Fruit fly (Drosophila melanogaster) whole organism, embryonic: ENCODE results near the gene TBC1D16.

ENCODE experiments used
- ATbp ChIP-seq: fragments of 200-800 bp; sonication (Bioruptor generic); optimal IDR thresholded peaks from 2 replicates; lab custom pipeline; 2017; ENCODE audit warnings: missing biosample characterization, mild to moderate bottlenecking, missing genetic modification characterization, missing genetic modification reagents
- CG10267 ChIP-seq: fragments of 200-800 bp; sonication (Bioruptor generic); optimal IDR thresholded peaks from 2 replicates; lab custom pipeline; 2018; ENCODE audit warnings: missing biosample characterization, mild to moderate bottlenecking, missing genetic modification characterization, moderate library complexity
- CG10366 ChIP-seq: fragments of 200-800 bp; sonication (Bioruptor generic); IDR thresholded peaks from 2 replicates; pipeline ENCODE4 v1.3.6; 2022; ENCODE audit warnings: missing biosample characterization, missing genetic modification characterization
- CG10565 ChIP-seq: fragments of 200-800 bp; sonication (Bioruptor generic); optimal IDR thresholded peaks from 3 replicates; lab custom pipeline; 2016; ENCODE audit warnings: missing biosample characterization, mild to moderate bottlenecking, missing genetic modification characterization
- CG11093 ChIP-seq: fragments of 200-800 bp; sonication (Bioruptor generic); IDR thresholded peaks from 3 replicates; pipeline ENCODE4 v1.3.6; 2022; ENCODE audit warnings: missing biosample characterization, missing genetic modification characterization
- CG11247 ChIP-seq: fragments of 200-800 bp; sonication (Bioruptor generic); IDR thresholded peaks from 2 replicates; pipeline ENCODE4 v1.3.6; 2022; ENCODE audit warnings: missing biosample characterization, missing genetic modification characterization
- CG11695 ChIP-seq: fragments of 200-800 bp; sonication (Bioruptor generic); IDR thresholded peaks from 3 replicates; pipeline ENCODE4 v1.3.6; 2022; ENCODE audit warnings: missing biosample characterization, missing genetic modification characterization
- CG14050 ChIP-seq: fragments of 200-800 bp; sonication (Bioruptor generic); IDR thresholded peaks from 3 replicates; pipeline ENCODE4 v1.3.6; 2022; ENCODE audit warnings: missing biosample characterization, missing genetic modification characterization
- CG14860 ChIP-seq: fragments of 200-800 bp; sonication (Bioruptor generic); IDR thresholded peaks from 3 replicates; pipeline ENCODE4 v1.3.6; 2022; ENCODE audit warnings: missing biosample characterization, missing genetic modification characterization; ENCODE audit not compliant: partially characterized antibody
- CG2120 ChIP-seq: fragments of 200-800 bp; sonication (Bioruptor generic); optimal IDR thresholded peaks from 3 replicates; lab custom pipeline; 2016; ENCODE audit warnings: missing biosample characterization, missing genetic modification characterization
- CG2875 ChIP-seq: fragments of 200-800 bp; sonication (Bioruptor generic); optimal IDR thresholded peaks from 2 replicates; lab custom pipeline; 2017; ENCODE audit warnings: missing biosample characterization, mild to moderate bottlenecking, missing genetic modification characterization, missing genetic modification reagents
- CG3065 ChIP-seq: fragments of 200-800 bp; sonication (Bioruptor generic); optimal IDR thresholded peaks from 2 replicates; lab custom pipeline; 2016; ENCODE audit warnings: missing biosample characterization, missing genetic modification characterization
- CG31365 ChIP-seq: fragments of 200-800 bp; sonication (Bioruptor generic); optimal IDR thresholded peaks from 2 replicates; lab custom pipeline; 2018; ENCODE audit warnings: missing biosample characterization, mild to moderate bottlenecking, missing genetic modification characterization
- CG3163 ChIP-seq: fragments of 200-800 bp; sonication (Bioruptor generic); optimal IDR thresholded peaks from 3 replicates; lab custom pipeline; 2016; ENCODE audit warnings: missing biosample characterization, missing genetic modification characterization
- CG32772 ChIP-seq: fragments of 200-800 bp; sonication (Bioruptor generic); IDR thresholded peaks from 2 replicates; pipeline ENCODE4 v1.3.6; 2022; ENCODE audit warnings: missing biosample characterization, missing genetic modification characterization
- CG3726 ChIP-seq: fragments of 200-800 bp; sonication (Bioruptor generic); IDR thresholded peaks from 3 replicates; pipeline ENCODE4, ENCODE4 v1.3.6; 2022; ENCODE audit warnings: missing biosample characterization, missing genetic modification characterization
- CG5180 ChIP-seq: fragments of 200-800 bp; sonication (Bioruptor generic); optimal IDR thresholded peaks from 3 replicates; lab custom pipeline; 2017; ENCODE audit warnings: missing biosample characterization, missing genetic modification characterization, mild to moderate bottlenecking, moderate library complexity, missing genetic modification reagents
- CG5953 ChIP-seq: fragments of 200-800 bp; sonication (Bioruptor generic); IDR thresholded peaks from 2 replicates; pipeline ENCODE4 v1.3.6; 2022; ENCODE audit warnings: missing biosample characterization, missing genetic modification characterization
- CG6272 ChIP-seq: fragments of 200-800 bp; sonication (Bioruptor generic); IDR thresholded peaks from 2 replicates; pipeline ENCODE4 v1.3.6; 2022; ENCODE audit warnings: missing biosample characterization, missing genetic modification characterization
- CG6689 ChIP-seq: fragments of 200-800 bp; sonication (Bioruptor generic); IDR thresholded peaks from 2 replicates; pipeline ENCODE4 v1.3.6; 2022; ENCODE audit warnings: missing biosample characterization, missing genetic modification characterization
- CG6765 ChIP-seq: fragments of 200-800 bp; sonication (Bioruptor generic); optimal IDR thresholded peaks from 3 replicates; lab custom pipeline; 2017; ENCODE audit warnings: missing biosample characterization, mild to moderate bottlenecking, missing genetic modification characterization
- CG7786 ChIP-seq: fragments of 200-800 bp; sonication (Bioruptor generic); optimal IDR thresholded peaks from 2 replicates; lab custom pipeline; 2016; ENCODE audit warnings: missing biosample characterization, missing genetic modification characterization
- CG7928 ChIP-seq: fragments of 200-800 bp; sonication (Bioruptor generic); optimal IDR thresholded peaks from 2 replicates; lab custom pipeline; 2017; ENCODE audit warnings: missing biosample characterization, mild to moderate bottlenecking, missing genetic modification characterization
- CG7963 ChIP-seq: fragments of 200-800 bp; sonication (Bioruptor generic); IDR thresholded peaks from 3 replicates; pipeline ENCODE4 v1.3.6; 2022; ENCODE audit warnings: missing biosample characterization, missing genetic modification characterization; ENCODE audit not compliant: partially characterized antibody
- D19B ChIP-seq: fragments of 200-800 bp; sonication (Bioruptor generic); optimal IDR thresholded peaks from 2 replicates; lab custom pipeline; 2017; ENCODE audit warnings: missing biosample characterization, mild to moderate bottlenecking, missing genetic modification characterization
- Dad ChIP-seq: fragments of 200-800 bp; sonication (Bioruptor generic); optimal IDR thresholded peaks from 3 replicates; lab custom pipeline; 2016; ENCODE audit warnings: missing biosample characterization, missing genetic modification characterization
- Doc3 ChIP-seq: fragments of 200-800 bp; sonication (Bioruptor generic); IDR thresholded peaks from 3 replicates; pipeline ENCODE4 v1.3.6; 2022; ENCODE audit warnings: missing biosample characterization, missing genetic modification characterization; ENCODE audit not compliant: partially characterized antibody
- Drgx ChIP-seq: fragments of 200-800 bp; sonication (Bioruptor generic); IDR thresholded peaks from 2 replicates; pipeline ENCODE4 v1.3.6; 2022; ENCODE audit warnings: missing biosample characterization, missing genetic modification characterization
- HLH54F ChIP-seq: fragments of 200-800 bp; sonication (Bioruptor generic); optimal IDR thresholded peaks from 3 replicates; lab custom pipeline; 2016; ENCODE audit warnings: missing biosample characterization, missing genetic modification characterization
- Jarid2 ChIP-seq: fragments of 200-800 bp; sonication (Bioruptor generic); optimal IDR thresholded peaks from 3 replicates; lab custom pipeline; 2017; ENCODE audit warnings: mild to moderate bottlenecking, missing biosample characterization, missing genetic modification reagents, missing genetic modification characterization
- Kr ChIP-seq: fragments of 200-800 bp; sonication (Bioruptor generic); optimal IDR thresholded peaks from 2 replicates; lab custom pipeline; 2017; ENCODE audit warnings: missing biosample characterization, mild to moderate bottlenecking, missing genetic modification characterization
- Lpt ChIP-seq: fragments of >200 bp; optimal IDR thresholded peaks from 2 replicates; lab custom pipeline; 2018; ENCODE audit warnings: missing biosample characterization, missing genetic modification characterization
- PHDP ChIP-seq: fragments of 200-800 bp; sonication (Bioruptor generic); optimal IDR thresholded peaks from 3 replicates; lab custom pipeline; 2018; ENCODE audit warnings: missing biosample characterization, mild to moderate bottlenecking, missing genetic modification characterization, moderate library complexity
- TFAM ChIP-seq: fragments of 200-800 bp; sonication (Bioruptor generic); optimal IDR thresholded peaks from 2 replicates; lab custom pipeline; 2017; ENCODE audit warnings: missing biosample characterization, missing genetic modification characterization, inconsistent platforms
- cg ChIP-seq: fragments of 200-800 bp; sonication (Bioruptor generic); optimal IDR thresholded peaks from 3 replicates; lab custom pipeline; 2019; ENCODE audit warnings: missing biosample characterization, mild to moderate bottlenecking, missing genetic modification characterization, moderate library complexity
- chn ChIP-seq: fragments of 200-800 bp; sonication (Bioruptor generic); optimal IDR thresholded peaks from 2 replicates; lab custom pipeline; 2016; ENCODE audit warnings: missing biosample characterization, missing genetic modification characterization
- corto ChIP-seq: fragments of 200-800 bp; sonication (Bioruptor generic); optimal IDR thresholded peaks from 2 replicates; lab custom pipeline; 2016; ENCODE audit warnings: missing biosample characterization, mild to moderate bottlenecking, missing genetic modification characterization, moderate library complexity
- esg ChIP-seq: fragments of 200-800 bp; sonication (Bioruptor generic); conservative IDR thresholded peaks from 2 replicates; pipeline ENCODE4 v1.3.6; 2022; ENCODE audit warnings: missing biosample characterization, missing genetic modification characterization
- fd3F ChIP-seq: fragments of 200-800 bp; sonication (Bioruptor generic); optimal IDR thresholded peaks from 2 replicates; lab custom pipeline; 2018; ENCODE audit warnings: missing biosample characterization, mild to moderate bottlenecking, missing genetic modification characterization, moderate library complexity
- fd64A ChIP-seq: fragments of 200-800 bp; sonication (Bioruptor generic); optimal IDR thresholded peaks from 3 replicates; lab custom pipeline; 2018; ENCODE audit warnings: missing biosample characterization, mild to moderate bottlenecking, missing genetic modification characterization
- fu2 ChIP-seq: fragments of 200-800 bp; sonication (Bioruptor generic); optimal IDR thresholded peaks from 2 replicates; lab custom pipeline; 2016; ENCODE audit warnings: missing biosample characterization, missing genetic modification characterization
- gsb ChIP-seq: fragments of 200-800 bp; sonication (Bioruptor generic); IDR thresholded peaks from 2 replicates; pipeline ENCODE4 v1.3.6; 2022; ENCODE audit warnings: missing biosample characterization, missing genetic modification characterization
- kay ChIP-seq: fragments of 200-800 bp; sonication (Bioruptor generic); optimal IDR thresholded peaks from 2 replicates; lab custom pipeline; 2016; ENCODE audit warnings: missing biosample characterization, missing genetic modification characterization
- luna ChIP-seq: fragments of 200-800 bp; sonication (Bioruptor generic); optimal IDR thresholded peaks from 2 replicates; lab custom pipeline; 2016; ENCODE audit warnings: missing biosample characterization, missing genetic modification characterization
- maf-S ChIP-seq: fragments of 200-800 bp; sonication (Bioruptor generic); optimal IDR thresholded peaks from 2 replicates; lab custom pipeline; 2016; ENCODE audit warnings: missing biosample characterization, missing genetic modification characterization
- scrt ChIP-seq: fragments of 200-800 bp; sonication (Bioruptor generic); optimal IDR thresholded peaks from 2 replicates; lab custom pipeline; 2018; ENCODE audit warnings: missing biosample characterization, mild to moderate bottlenecking, missing genetic modification characterization, moderate library complexity
- tna ChIP-seq: fragments of 200-800 bp; sonication (Bioruptor generic); IDR thresholded peaks from 2 replicates; pipeline ENCODE4 v1.3.6; 2022; ENCODE audit warnings: missing biosample characterization, missing genetic modification characterization; ENCODE audit not compliant: partially characterized antibody
- vfl ChIP-seq: fragments of 200-800 bp; sonication (Bioruptor generic); optimal IDR thresholded peaks from 2 replicates; lab custom pipeline; 2016; ENCODE audit warnings: missing biosample characterization, missing genetic modification characterization
- vvl ChIP-seq: fragments of 200-800 bp; sonication (Bioruptor generic); IDR thresholded peaks from 2 replicates; pipeline ENCODE4 v1.3.6; 2022; ENCODE audit warnings: missing biosample characterization, missing genetic modification characterization

Gene TBC1D16

DNA sequence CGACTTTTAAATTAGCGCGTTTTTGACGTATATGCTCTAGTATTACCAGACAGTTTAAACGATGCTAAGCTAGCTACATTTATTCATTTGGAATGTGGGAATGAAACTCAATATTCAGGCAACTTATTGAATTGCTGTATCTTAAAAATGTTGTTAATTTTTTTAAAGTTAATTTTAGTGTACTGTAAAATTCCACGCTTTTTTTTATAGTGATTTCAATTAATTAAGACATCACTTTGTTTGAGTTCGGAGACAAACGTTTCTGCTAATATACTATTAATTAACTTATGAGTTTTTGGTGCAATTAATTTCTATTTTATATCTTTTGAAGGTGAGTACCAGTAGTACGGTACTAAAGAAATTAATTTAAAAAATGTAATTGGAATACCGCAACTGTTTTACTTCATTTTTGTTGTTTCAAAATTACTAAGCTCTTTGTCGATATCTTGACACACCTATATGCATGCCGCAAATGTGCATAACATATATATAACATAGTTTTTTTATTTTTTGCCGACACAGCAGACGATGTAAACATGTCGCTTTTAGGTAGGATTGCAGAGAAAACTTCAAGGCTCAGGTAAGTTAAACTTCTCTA, 49.1 kb downstream of the TBC1D16 start, which contains the start of the genes Cdk1 and mRpS7 (continued):
- TF ChIP-seq CG11093 (GFP tag; lab: Robert Waterston, UW) (0 out of 3 replicates have a peak, but pooled peaks have one; percentile 16), CG3065 (GFP tag; lab: Kevin White, UChicago) (no peak), Doc3 (no peak), Kr (no peak), Lpt (GFP tag; lab: Kevin White, UChicago) (no peak), D19B (peak; percentile 59), CG7963 (GFP tag; lab: Robert Waterston, UW) (no peak), fd3F (GFP tag; lab: Kevin White, UChicago) (peak; percentile 66), corto (GFP tag; lab: Kevin White, UChicago) (no peak), vvl (peak; percentile 77), CG32772 (GFP tag; lab: Robert Waterston, UW) (peak; percentile 72), CG7928 (peak; percentile 18), esg (peak; percentile 66), CG5953 (GFP tag; lab: Robert Waterston, UW) (0 out of 2 replicates have a peak, but pooled peaks have one; percentile 52), CG6689 (GFP tag; lab: Robert Waterston, UW) (peak; percentile 78; the same call in 1 of the 2 replicates), TFAM (GFP tag; lab: Kevin White, UChicago) (no peak), CG7786 (peak; percentile 47), fu2 (GFP tag; lab: Kevin White, UChicago) (peak; percentile 29), CG14860 (GFP tag; lab: Robert Waterston, UW) (no peak), Dad (GFP tag; lab: Kevin White, UChicago) (peak; percentile 21), scrt (GFP tag; lab: Kevin White, UChicago) (peak; percentile 38), kay (no peak), CG6272 (GFP tag; lab: Robert Waterston, UW) (0 out of 2 replicates have a peak, but pooled peaks have one; percentile 7), Jarid2 (no peak), ATbp (no peak), fd64A (GFP tag; lab: Kevin White, UChicago) (no peak), CG31365 (tag; lab: Kevin White, UChicago) (no peak), vfl (no peak), luna (GFP tag; lab: Kevin White, UChicago) (no peak), CG5180 (GFP tag; lab: Kevin White, UChicago) (no peak), CG2120 (GFP tag; lab: Kevin White, UChicago) (peak; percentile 80), CG10267 (tag; lab: Kevin White, UChicago) (peak; percentile 74), chn (peak; percentile 44), CG3726 (GFP tag; lab: Robert Waterston, UW) (0 out of 3 replicates have a peak, but pooled peaks have one; percentile 54), HLH54F (peak; percentile 64), CG3163 (GFP tag; lab: Kevin White, UChicago) (peak; percentile 8), CG10366 (GFP tag; lab: Robert Waterston, UW) (peak; percentile 69; the same call in 1 of the 2 replicates), maf-S (peak; percentile 23), cg (GFP tag; lab: Kevin White, UChicago) (no peak), CG10565 (peak; percentile 52), CG6765 (GFP tag; lab: Kevin White, UChicago) (no peak), CG14050 (GFP tag; lab: Robert Waterston, UW) (peak; percentile 41; the same call in 1 of the 3 replicates), CG11695 (GFP tag; lab: Robert Waterston, UW) (peak; percentile 70), PHDP (tag; lab: Kevin White, UChicago) (peak; percentile 81), CG11247 (peak; percentile 43; the same call in 1 of the 2 replicates), Drgx (GFP tag; lab: Robert Waterston, UW) (peak; percentile 53; the same call in 1 of the 2 replicates), CG2875 (GFP tag; lab: Kevin White, UChicago) (peak; percentile 27), gsb (GFP tag; lab: Robert Waterston, UW) (0 out of 2 replicates have a peak, but pooled peaks have one; percentile 32), tna (GFP tag; lab: Robert Waterston, UW) (no peak)
